Worm (Caenorhabditis elegans) whole organism, L2 larva: Measurements from ENCODE around the gene sid-3.

Experiments used
- C34F6.9 ChIP-seq: fragments of 150-350 bp; optimal IDR thresholded peaks from 2 replicates; lab custom pipeline; 2014; ENCODE audit warnings: missing biosample characterization, missing genetic modification characterization
- R02D3.7 ChIP-seq: fragments of 150-350 bp; optimal IDR thresholded peaks from 2 replicates; lab custom pipeline; 2014; ENCODE audit warnings: missing biosample characterization, missing genetic modification characterization
- Y55F3AM.14 ChIP-seq: fragments of 200-800 bp; sonication (Bioruptor generic); optimal IDR thresholded peaks from 2 replicates; lab custom pipeline; 2018; ENCODE audit warnings: mild to moderate bottlenecking, missing genetic modification characterization, missing compliant biosample characterization
- aly-2 ChIP-seq: fragments of 150-350 bp; optimal IDR thresholded peaks from 2 replicates; lab custom pipeline; 2014; ENCODE audit warnings: missing biosample characterization, missing genetic modification characterization
- ama-1 ChIP-seq: fragments of 150-350 bp; optimal IDR thresholded peaks from 2 replicates; lab custom pipeline; 2018; ENCODE audit warnings: inconsistent platforms
- blmp-1 ChIP-seq: sonication (generic microtip); optimal IDR thresholded peaks from 2 replicates; lab custom pipeline; 2017; ENCODE audit warnings: missing genetic modification characterization, mild to moderate bottlenecking, missing compliant biosample characterization, antibody characterized with exemption, moderate library complexity; ENCODE audit not compliant: insufficient read depth
- ceh-82 ChIP-seq: fragments of 150-350 bp; optimal IDR thresholded peaks from 2 replicates; lab custom pipeline; 2014; ENCODE audit warnings: missing biosample characterization, missing genetic modification characterization
- crh-2 ChIP-seq: sonication (generic microtip); optimal IDR thresholded peaks from 2 replicates; lab custom pipeline; 2017; ENCODE audit warnings: missing biosample characterization, missing genetic modification characterization
- dmd-4 ChIP-seq: sonication (generic microtip); optimal IDR thresholded peaks from 2 replicates; lab custom pipeline; 2017; ENCODE audit warnings: missing biosample characterization, missing genetic modification characterization
- egl-27 ChIP-seq: sonication (generic microtip); optimal IDR thresholded peaks from 3 replicates; lab custom pipeline; 2017; ENCODE audit warnings: missing biosample characterization, missing genetic modification reagents, missing genetic modification characterization
- elt-1 ChIP-seq: fragments of 150-350 bp; optimal IDR thresholded peaks from 2 replicates; lab custom pipeline; 2014; ENCODE audit warnings: missing biosample characterization, missing genetic modification characterization
- fos-1 ChIP-seq: fragments of 150-350 bp; optimal IDR thresholded peaks from 2 replicates; lab custom pipeline; 2014; ENCODE audit warnings: missing biosample characterization, missing genetic modification characterization
- lin-11 ChIP-seq: fragments of 150-350 bp; sonication (generic microtip); optimal IDR thresholded peaks from 2 replicates; lab custom pipeline; 2014; ENCODE audit warnings: missing biosample characterization, missing genetic modification characterization, inconsistent platforms, mixed read lengths
- lin-13 ChIP-seq: fragments of 150-350 bp; optimal IDR thresholded peaks from 2 replicates; lab custom pipeline; 2014; ENCODE audit warnings: missing biosample characterization, missing genetic modification reagents, missing genetic modification characterization
- lsy-2 ChIP-seq, 2 experiments: fragments of 150-350 bp in 1 of 2; sonication (generic microtip) in 1 of 2; optimal IDR thresholded peaks; 2 replicates each; lab custom pipeline; 2014 to 2017; ENCODE audit warnings: missing biosample characterization in 2 of 2, missing genetic modification characterization in 2 of 2
- mab-5 ChIP-seq: fragments of 150-350 bp; optimal IDR thresholded peaks from 2 replicates; lab custom pipeline; 2014; ENCODE audit warnings: missing biosample characterization, missing genetic modification characterization
- mdl-1 ChIP-seq, 2 experiments: fragments of 150-350 bp in 1 of 2; sonication (generic microtip) in 1 of 2; optimal IDR thresholded peaks; 2 replicates each; lab custom pipeline; 2017; ENCODE audit warnings: missing biosample characterization in 2 of 2, missing genetic modification characterization in 2 of 2
- nhr-10 ChIP-seq: sonication (generic microtip); optimal IDR thresholded peaks from 2 replicates; lab custom pipeline; 2017; ENCODE audit warnings: missing biosample characterization, missing genetic modification characterization
- nhr-11 ChIP-seq: fragments of 150-350 bp; optimal IDR thresholded peaks from 2 replicates; lab custom pipeline; 2014; ENCODE audit warnings: missing biosample characterization, missing genetic modification characterization
- nhr-129 ChIP-seq: fragments of 150-350 bp; optimal IDR thresholded peaks from 2 replicates; lab custom pipeline; 2014; ENCODE audit warnings: missing biosample characterization, missing genetic modification characterization
- nhr-21 ChIP-seq: fragments of 150-350 bp; optimal IDR thresholded peaks from 2 replicates; lab custom pipeline; 2014; ENCODE audit warnings: missing biosample characterization, missing genetic modification characterization
- nhr-25 ChIP-seq: fragments of 150-350 bp; sonication (generic microtip); optimal IDR thresholded peaks from 3 replicates; lab custom pipeline; 2014; ENCODE audit warnings: missing biosample characterization, missing genetic modification characterization
- nhr-6 ChIP-seq: fragments of 150-350 bp; optimal IDR thresholded peaks from 2 replicates; lab custom pipeline; 2014; ENCODE audit warnings: missing biosample characterization, missing genetic modification characterization
- nhr-77 ChIP-seq: fragments of 150-350 bp; optimal IDR thresholded peaks from 2 replicates; lab custom pipeline; 2014; ENCODE audit warnings: missing biosample characterization, missing genetic modification characterization
- peb-1 ChIP-seq: fragments of 150-350 bp; optimal IDR thresholded peaks from 2 replicates; lab custom pipeline; 2014; ENCODE audit warnings: missing biosample characterization, missing genetic modification characterization
- skn-1 ChIP-seq: sonication (generic microtip); optimal IDR thresholded peaks from 2 replicates; lab custom pipeline; 2017; ENCODE audit warnings: missing biosample characterization, missing genetic modification characterization
- sma-3 ChIP-seq: sonication (generic microtip); optimal IDR thresholded peaks from 2 replicates; lab custom pipeline; 2016; ENCODE audit warnings: missing genetic modification reagents, missing genetic modification characterization, missing compliant biosample characterization
- sma-9 ChIP-seq, 2 experiments: fragments of 150-350 bp in 1 of 2; sonication (generic microtip) in 1 of 2; optimal IDR thresholded peaks; 2 replicates each; lab custom pipeline; 2014 to 2016; ENCODE audit warnings: missing genetic modification characterization in 2 of 2, mild to moderate bottlenecking in 1 of 2, missing biosample characterization in 1 of 2, missing compliant biosample characterization in 1 of 2, missing genetic modification reagents in 1 of 2, moderate library complexity in 1 of 2
- unc-55 ChIP-seq: fragments of 150-350 bp; sonication (generic microtip); optimal IDR thresholded peaks from 3 replicates; lab custom pipeline; 2014; ENCODE audit warnings: missing biosample characterization, missing genetic modification reagents, missing genetic modification characterization
- unc-62 ChIP-seq: fragments of 150-350 bp; optimal IDR thresholded peaks from 2 replicates; lab custom pipeline; 2014; ENCODE audit warnings: missing biosample characterization, missing genetic modification reagents, missing genetic modification characterization
- zag-1 ChIP-seq: fragments of 150-350 bp; optimal IDR thresholded peaks from 2 replicates; lab custom pipeline; 2014; ENCODE audit warnings: missing biosample characterization, missing genetic modification characterization
- ztf-1 ChIP-seq: fragments of 200-800 bp; sonication (Bioruptor generic); conservative IDR thresholded peaks from 2 replicates; pipeline ENCODE4 v1.3.6; 2022; ENCODE audit warnings: missing genetic modification characterization, missing compliant biosample characterization
- ztf-11 ChIP-seq: sonication (generic microtip); optimal IDR thresholded peaks from 2 replicates; lab custom pipeline; 2017; ENCODE audit warnings: missing biosample characterization, missing genetic modification characterization
- ztf-4 ChIP-seq: fragments of 150-350 bp; optimal IDR thresholded peaks from 2 replicates; lab custom pipeline; 2014; ENCODE audit warnings: missing biosample characterization, missing genetic modification characterization

sid-3 gene

ce11 chrX:17230108-17230507 is 43.9 kb downstream of the sid-3 start, which contains the start of gene T25G12.6:
Gene T25G12.6 (minus strand): TSS chrX:17230208.
- TF ChIP-seq elt-1 (tag; lab: Kevin White, UChicago) = no peak
- TF ChIP-seq fos-1 (tag; lab: Kevin White, UChicago) = peak; percentile 6

ce11 chrX:17231348-17231747 is 45.2 kb downstream of the sid-3 start, which contains the start of gene T25G12.3:
Gene T25G12.3 (plus strand): TSS chrX:17231648.
- TF ChIP-seq ztf-1 (GFP tag; lab: Robert Waterston, UW) (no peak), lin-13 (GFP tag; lab: Kevin White, UChicago) (no peak), nhr-25 (peak; percentile 26), R02D3.7 (tag; lab: Kevin White, UChicago) (no peak), dmd-4 (tag; lab: Kevin White, UChicago) (no peak), nhr-21 (tag; lab: Kevin White, UChicago) (no peak), unc-55 (GFP tag; lab: Kevin White, UChicago) (no peak), zag-1 (no peak)

- no peak for TF ChIP-seq nhr-11 (tag; lab: Kevin White, UChicago)
- no peak for TF ChIP-seq nhr-77 (tag; lab: Kevin White, UChicago)
- TF ChIP-seq ama-1 (lab: Kevin White, UChicago) = no peak
- TF ChIP-seq mdl-1 (tag; optimal IDR thresholded peaks at IDR 0.05; lab: Kevin White, UChicago) = no peak
- no peak for TF ChIP-seq nhr-10 (tag; lab: Kevin White, UChicago)
- TF ChIP-seq lsy-2 (tag; optimal IDR thresholded peaks at IDR 0.05; lab: Kevin White, UChicago) = no peak
- TF ChIP-seq crh-2 (tag; lab: Kevin White, UChicago) = no peak
- TF ChIP-seq ztf-11 (tag; lab: Kevin White, UChicago) = no peak
- no peak for TF ChIP-seq ztf-1 (GFP tag; lab: Robert Waterston, UW)
- TF ChIP-seq egl-27 (tag; lab: Kevin White, UChicago) = no peak
- no peak for TF ChIP-seq sma-9 (GFP tag; optimal IDR thresholded peaks at IDR 0.05; lab: Kevin White, UChicago)
- TF ChIP-seq sma-9 (tag; optimal IDR thresholded peaks at IDR 0.05; lab: Kevin White, UChicago) = no peak
- TF ChIP-seq unc-62 (GFP tag; lab: Kevin White, UChicago) = no peak
- TF ChIP-seq nhr-129 (tag; lab: Kevin White, UChicago) = no peak
- no peak for TF ChIP-seq mab-5 (tag; lab: Kevin White, UChicago)
- no peak for TF ChIP-seq zag-1
- no peak for TF ChIP-seq aly-2 (tag; lab: Kevin White, UChicago)
- no peak for TF ChIP-seq ztf-4
- TF ChIP-seq ceh-82 (tag; lab: Kevin White, UChicago) = no peak
- TF ChIP-seq lin-13 (GFP tag; lab: Kevin White, UChicago) = no peak
- no peak for TF ChIP-seq C34F6.9
Observed at ce11 chrX:17234988-17235387, 48.8 kb downstream of the sid-3 start.

- peak; percentile 15 for TF ChIP-seq nhr-129 (tag; lab: Kevin White, UChicago)
- TF ChIP-seq sma-3 (GFP tag; lab: Kevin White, UChicago) = no peak
- TF ChIP-seq nhr-25 = peak; percentile 54
- TF ChIP-seq fos-1 (tag; lab: Kevin White, UChicago) = peak; percentile 12
Observed at ce11 chrX:17235749-17236561, 49.8 kb downstream of the sid-3 start, which contains the start of gene dhs-30. Gene dhs-30 (minus strand): TSS chrX:17235838.

- no peak for TF ChIP-seq mdl-1 (tag; optimal IDR thresholded peaks at IDR 0.05; lab: Kevin White, UChicago)
- no peak for TF ChIP-seq blmp-1 (tag; lab: Kevin White, UChicago)
- TF ChIP-seq fos-1 (tag; lab: Kevin White, UChicago) = no peak
- TF ChIP-seq peb-1 (tag; lab: Kevin White, UChicago) = no peak
- no peak for TF ChIP-seq lin-13 (GFP tag; lab: Kevin White, UChicago)
- no peak for TF ChIP-seq elt-1 (tag; lab: Kevin White, UChicago)
- no peak for TF ChIP-seq ztf-4
- no peak for TF ChIP-seq lin-11 (tag; lab: Kevin White, UChicago)
- TF ChIP-seq nhr-25 = no peak
- no peak for TF ChIP-seq Y55F3AM.14 (GFP tag; lab: Kevin White, UChicago)
- TF ChIP-seq R02D3.7 (tag; lab: Kevin White, UChicago) = no peak
- TF ChIP-seq skn-1 (tag; lab: Kevin White, UChicago) = no peak
- no peak for TF ChIP-seq ama-1 (lab: Kevin White, UChicago)
- TF ChIP-seq nhr-6 = no peak
Observed at ce11 chrX:17237439-17237838, 51.3 kb downstream of the sid-3 start, which contains the start of gene T25G12.11. Gene T25G12.11 (minus strand): TSS chrX:17237539.
